Fruit fly (Drosophila melanogaster): ENCODE results near the gene CG14957.
A peak's percentile ranks its signal among the peaks of the same experiment; 100 is the strongest.

Gene CG14957

dm6 chr3L:3192333-3192894, 5.1 kb downstream of the CG14957 start, which contains the start of gene CG14965 (continued):
- TF ChIP-seq Ada2b (GFP tag; IDR thresholded peaks at IDR 0.05) = no peak
- no peak for TF ChIP-seq yki (optimal IDR thresholded peaks at IDR 0.05)
- no peak for TF ChIP-seq gsb (GFP tag; IDR thresholded peaks at IDR 0.05)
- peak; percentile 95 for TF ChIP-seq BEAF-32 (GFP tag; optimal IDR thresholded peaks at IDR 0.05)
- peak; percentile 86 for TF ChIP-seq inv (GFP tag; IDR thresholded peaks at IDR 0.05; ENCODE audit: partially characterized antibody)
- peak in 1 of 2 experiments; percentile 81 for TF ChIP-seq crp (GFP tag; optimal IDR thresholded peaks at IDR 0.05)
- TF ChIP-seq exex (tag; optimal IDR thresholded peaks at IDR 0.05) = no peak
- TF ChIP-seq mld (GFP tag; IDR thresholded peaks at IDR 0.05; ENCODE audit: partially characterized antibody) = peak; percentile 75; the same call in 2 of the 3 replicates
- no peak for TF ChIP-seq CG15073 (GFP tag; optimal IDR thresholded peaks at IDR 0.05)
- peak; percentile 36; the same call in 1 of the 2 replicates for TF ChIP-seq CG14441 (GFP tag; IDR thresholded peaks at IDR 0.05)
- TF ChIP-seq CG3838 (GFP tag; optimal IDR thresholded peaks at IDR 0.05) = no peak
- TF ChIP-seq Mes4 (GFP tag; optimal IDR thresholded peaks at IDR 0.05) = no peak
- TF ChIP-seq B-H1 (GFP tag; IDR thresholded peaks at IDR 0.05) = no peak
- no peak for TF ChIP-seq br (optimal IDR thresholded peaks at IDR 0.05)
- TF ChIP-seq Mrtf (GFP tag; IDR thresholded peaks at IDR 0.05) = no peak

dm6 chr3L:3192912-3193311, 5.5 kb downstream of the CG14957 start, which contains the start of gene Hsp83:
Hsp83 (plus strand) TSS chr3L:3192969.
- TF ChIP-seq CG10654 (GFP tag; optimal IDR thresholded peaks at IDR 0.05) = peak; percentile 91
- peak; percentile 99 for TF ChIP-seq CG17912 (GFP tag; optimal IDR thresholded peaks at IDR 0.05)
- TF ChIP-seq unc-4 (GFP tag; IDR thresholded peaks at IDR 0.05; ENCODE audit: partially characterized antibody) = peak; percentile 0; the same call in 1 of the 2 replicates
- peak; percentile 3; the same call in 1 of the 2 replicates for TF ChIP-seq amos (GFP tag; IDR thresholded peaks at IDR 0.05; ENCODE audit: partially characterized antibody)
- TF ChIP-seq mam (GFP tag; optimal IDR thresholded peaks at IDR 0.05) = peak; percentile 79
- peak; percentile 88 for TF ChIP-seq jumu (GFP tag; optimal IDR thresholded peaks at IDR 0.05)
- peak; percentile 96 for TF ChIP-seq CG17328 (GFP tag; IDR thresholded peaks at IDR 0.05)
- peak; percentile 61 for TF ChIP-seq CoRest (tag; optimal IDR thresholded peaks at IDR 0.05)
- peak; percentile 99 for TF ChIP-seq kni (GFP tag; optimal IDR thresholded peaks at IDR 0.05)
- peak; percentile 84 for TF ChIP-seq zf30C (GFP tag; optimal IDR thresholded peaks at IDR 0.05)
- peak; percentile 91 for TF ChIP-seq bigmax (GFP tag; optimal IDR thresholded peaks at IDR 0.05)
- TF ChIP-seq E2f2 (GFP tag; IDR thresholded peaks at IDR 0.05) = peak; percentile 97
- no peak for TF ChIP-seq Doc3 (GFP tag; IDR thresholded peaks at IDR 0.05; ENCODE audit: partially characterized antibody)
- peak; percentile 89 for TF ChIP-seq salm (tag; optimal IDR thresholded peaks at IDR 0.05)
- TF ChIP-seq Sry-δ (GFP tag; optimal IDR thresholded peaks at IDR 0.05) = no peak
- TF ChIP-seq Lpt (GFP tag; optimal IDR thresholded peaks at IDR 0.05) = no peak
- TF ChIP-seq Dip2 (GFP tag; IDR thresholded peaks at IDR 0.05) = no peak
- TF ChIP-seq bcd (GFP tag; optimal IDR thresholded peaks at IDR 0.05) = peak; percentile 96
- peak; percentile 87 for TF ChIP-seq CG11085 (GFP tag; IDR thresholded peaks at IDR 0.05)
- TF ChIP-seq CG18476 (GFP tag; optimal IDR thresholded peaks at IDR 0.05) = peak; percentile 83
- TF ChIP-seq Dad (GFP tag; optimal IDR thresholded peaks at IDR 0.05) = peak; percentile 95
- TF ChIP-seq CG4820 (GFP tag; optimal IDR thresholded peaks at IDR 0.05) = peak; percentile 76
- peak; percentile 46 for TF ChIP-seq croc (GFP tag; conservative IDR thresholded peaks at IDR 0.05)
- TF ChIP-seq gce (GFP tag; IDR thresholded peaks at IDR 0.05) = peak; percentile 98
- peak; percentile 98 for TF ChIP-seq CG18619 (GFP tag; optimal IDR thresholded peaks at IDR 0.05)
- TF ChIP-seq CG6683 (GFP tag; optimal IDR thresholded peaks at IDR 0.05) = peak; percentile 97
- peak; percentile 87 for TF ChIP-seq CG2712 (tag; optimal IDR thresholded peaks at IDR 0.05)
- peak; percentile 88 for TF ChIP-seq Six4 (GFP tag; optimal IDR thresholded peaks at IDR 0.05)
- TF ChIP-seq Ada2b (GFP tag; IDR thresholded peaks at IDR 0.05) = peak; percentile 68; the same call in 1 of the 2 replicates
- 0 out of 2 replicates have a peak, but pooled peaks have one; percentile 17 for TF ChIP-seq Lim3 (GFP tag; IDR thresholded peaks at IDR 0.05)
- peak; percentile 69 for TF ChIP-seq CG8944 (GFP tag; optimal IDR thresholded peaks at IDR 0.05)
- peak; percentile 100 for TF ChIP-seq lab (GFP tag; optimal IDR thresholded peaks at IDR 0.05)
- TF ChIP-seq Pdp1 (GFP tag; optimal IDR thresholded peaks at IDR 0.05) = peak; percentile 89
- TF ChIP-seq sug (tag; optimal IDR thresholded peaks at IDR 0.05) = peak; percentile 92
- TF ChIP-seq CG3281 (GFP tag; optimal IDR thresholded peaks at IDR 0.05) = peak; percentile 99

Data from whole organism, embryonic.